Fruit fly (Drosophila melanogaster) whole organism, embryonic: ENCODE results near the gene CG43332.
A peak's percentile ranks its signal among the peaks of the same experiment; 100 is the strongest.

Experiments used
- CG10979 ChIP-seq: fragments of 200-800 bp; sonication (Bioruptor generic); optimal IDR thresholded peaks from 2 replicates; lab custom pipeline; 2018; ENCODE audit warnings: missing biosample characterization, mild to moderate bottlenecking, missing genetic modification characterization, moderate library complexity
- CG11504 ChIP-seq: fragments of 200-800 bp; sonication (Bioruptor generic); optimal IDR thresholded peaks from 3 replicates; lab custom pipeline; 2019; ENCODE audit warnings: missing biosample characterization, mild to moderate bottlenecking, missing genetic modification characterization, moderate library complexity
- CG12744 ChIP-seq: fragments of 200-800 bp; sonication (Bioruptor generic); optimal IDR thresholded peaks from 2 replicates; lab custom pipeline; 2016; ENCODE audit warnings: missing biosample characterization, missing genetic modification characterization
- CG13287 ChIP-seq: fragments of 200-800 bp; sonication (Bioruptor generic); IDR thresholded peaks from 2 replicates; pipeline ENCODE4 v1.3.6; 2022; ENCODE audit warnings: missing biosample characterization, missing genetic modification characterization; ENCODE audit not compliant: partially characterized antibody
- CG1647 ChIP-seq: fragments of 200-800 bp; sonication (Bioruptor generic); optimal IDR thresholded peaks from 3 replicates; lab custom pipeline; 2016; ENCODE audit warnings: missing biosample characterization, missing genetic modification characterization
- CG17385 ChIP-seq: fragments of 200-800 bp; sonication (Bioruptor generic); optimal IDR thresholded peaks from 3 replicates; lab custom pipeline; 2018; ENCODE audit warnings: missing biosample characterization, mild to moderate bottlenecking, missing genetic modification characterization
- CG2199 ChIP-seq: fragments of 200-800 bp; sonication (Bioruptor generic); IDR thresholded peaks from 3 replicates; pipeline ENCODE4 v1.3.6; 2022; ENCODE audit warnings: missing biosample characterization, missing genetic modification characterization
- CG30431 ChIP-seq: fragments of 200-800 bp; sonication (Bioruptor generic); optimal IDR thresholded peaks from 2 replicates; lab custom pipeline; 2017; ENCODE audit warnings: missing biosample characterization, missing genetic modification characterization
- CG32772 ChIP-seq: fragments of 200-800 bp; sonication (Bioruptor generic); IDR thresholded peaks from 2 replicates; pipeline ENCODE4 v1.3.6; 2022; ENCODE audit warnings: missing biosample characterization, missing genetic modification characterization
- CG34376 ChIP-seq: fragments of 200-800 bp; sonication (Bioruptor generic); optimal IDR thresholded peaks from 2 replicates; lab custom pipeline; 2018; ENCODE audit warnings: missing biosample characterization, mild to moderate bottlenecking, missing genetic modification characterization
- CG4282 ChIP-seq: fragments of 200-800 bp; sonication (Bioruptor generic); optimal IDR thresholded peaks from 2 replicates; lab custom pipeline; 2016; ENCODE audit warnings: missing biosample characterization, missing genetic modification characterization
- CG5245 ChIP-seq: fragments of 200-800 bp; sonication (Bioruptor generic); optimal IDR thresholded peaks from 3 replicates; lab custom pipeline; 2016; ENCODE audit warnings: missing biosample characterization, missing genetic modification characterization
- CG6254 ChIP-seq: fragments of 200-800 bp; sonication (Bioruptor generic); optimal IDR thresholded peaks from 3 replicates; lab custom pipeline; 2017; ENCODE audit warnings: mild to moderate bottlenecking, missing biosample characterization, missing genetic modification reagents, missing genetic modification characterization
- CG6765 ChIP-seq: fragments of 200-800 bp; sonication (Bioruptor generic); optimal IDR thresholded peaks from 3 replicates; lab custom pipeline; 2017; ENCODE audit warnings: missing biosample characterization, mild to moderate bottlenecking, missing genetic modification characterization
- CG6791 ChIP-seq: fragments of 200-800 bp; sonication (Bioruptor generic); IDR thresholded peaks from 3 replicates; pipeline ENCODE4 v1.3.6; 2022; ENCODE audit warnings: missing biosample characterization, missing genetic modification characterization; ENCODE audit not compliant: partially characterized antibody
- CG8944 ChIP-seq: fragments of 200-800 bp; sonication (Bioruptor generic); optimal IDR thresholded peaks from 3 replicates; lab custom pipeline; 2016; ENCODE audit warnings: missing biosample characterization, missing genetic modification characterization
- CG9215 ChIP-seq: fragments of 200-800 bp; sonication (Bioruptor generic); IDR thresholded peaks from 2 replicates; pipeline ENCODE4 v1.3.6; 2022; ENCODE audit warnings: missing biosample characterization, missing genetic modification characterization
- CG9797 ChIP-seq: fragments of 200-800 bp; sonication (Bioruptor generic); optimal IDR thresholded peaks from 3 replicates; lab custom pipeline; 2018; ENCODE audit warnings: missing biosample characterization, mild to moderate bottlenecking, missing genetic modification characterization
- CTCF ChIP-seq: fragments of 200-800 bp; sonication (Bioruptor generic); optimal IDR thresholded peaks from 2 replicates; lab custom pipeline; 2017; ENCODE audit warnings: missing biosample characterization, mild to moderate bottlenecking, missing genetic modification characterization, moderate library complexity
- Dek ChIP-seq: fragments of 200-800 bp; sonication (Bioruptor generic); optimal IDR thresholded peaks from 3 replicates; lab custom pipeline; 2019; ENCODE audit warnings: missing biosample characterization, mild to moderate bottlenecking, missing genetic modification characterization, moderate library complexity
- Ets65A ChIP-seq: fragments of 200-800 bp; sonication (Bioruptor generic); peaks from one replicate; lab custom pipeline; 2016; ENCODE audit warnings: missing biosample characterization, missing genetic modification characterization
- Ets97D ChIP-seq: fragments of 200-800 bp; sonication (Bioruptor generic); optimal IDR thresholded peaks from 3 replicates; lab custom pipeline; 2016; ENCODE audit warnings: missing biosample characterization, missing genetic modification characterization
- H15 ChIP-seq: fragments of 200-800 bp; sonication (Bioruptor generic); IDR thresholded peaks from 3 replicates; pipeline ENCODE4 v1.3.6; 2022; ENCODE audit warnings: missing biosample characterization, missing genetic modification characterization
- HmgD ChIP-seq: fragments of 200-800 bp; sonication (Bioruptor generic); optimal IDR thresholded peaks from 3 replicates; lab custom pipeline; 2016; ENCODE audit warnings: missing biosample characterization, missing genetic modification characterization
- Hr3 ChIP-seq: fragments of 200-800 bp; sonication (Bioruptor generic); optimal IDR thresholded peaks from 3 replicates; lab custom pipeline; 2016; ENCODE audit warnings: missing biosample characterization, missing genetic modification characterization
- Hr39 ChIP-seq: fragments of >200 bp; optimal IDR thresholded peaks from 2 replicates; lab custom pipeline; 2017
- NFAT ChIP-seq: fragments of 200-800 bp; sonication (Bioruptor generic); IDR thresholded peaks from 2 replicates; pipeline ENCODE4 v1.3.6; 2022; ENCODE audit warnings: missing biosample characterization, missing genetic modification characterization
- Ptx1 ChIP-seq: fragments of 200-800 bp; sonication (Bioruptor generic); IDR thresholded peaks from 2 replicates; pipeline ENCODE4 v1.3.6; 2022; ENCODE audit warnings: missing biosample characterization, missing genetic modification characterization
- Rfx ChIP-seq: fragments of 200-800 bp; sonication (Bioruptor generic); IDR thresholded peaks from 2 replicates; pipeline ENCODE4 v1.3.6; 2022; ENCODE audit warnings: missing biosample characterization, missing genetic modification characterization
- Sox102F ChIP-seq: fragments of 200-800 bp; sonication (Bioruptor generic); optimal IDR thresholded peaks from 2 replicates; lab custom pipeline; 2018; ENCODE audit warnings: missing biosample characterization, mild to moderate bottlenecking, missing genetic modification characterization, moderate library complexity
- Usf ChIP-seq: fragments of 200-800 bp; sonication (Bioruptor generic); optimal IDR thresholded peaks from 2 replicates; lab custom pipeline; 2017; ENCODE audit warnings: missing genotype, missing biosample characterization, missing genetic modification characterization
- al ChIP-seq: fragments of 200-800 bp; sonication (Bioruptor generic); IDR thresholded peaks from 2 replicates; pipeline ENCODE4 v1.3.6; 2022; ENCODE audit warnings: missing biosample characterization, missing genetic modification characterization
- amos ChIP-seq: fragments of 200-800 bp; sonication (Bioruptor generic); IDR thresholded peaks from 2 replicates; pipeline ENCODE4 v1.3.6; 2022; ENCODE audit warnings: missing biosample characterization, missing genetic modification characterization; ENCODE audit not compliant: partially characterized antibody
- bcd ChIP-seq: fragments of 200-800 bp; sonication (Bioruptor generic); optimal IDR thresholded peaks from 2 replicates; lab custom pipeline; 2017; ENCODE audit warnings: missing biosample characterization, mild to moderate bottlenecking, missing genetic modification characterization
- br ChIP-seq: fragments of >200 bp; optimal IDR thresholded peaks from 2 replicates; lab custom pipeline; 2017
- en ChIP-seq: fragments of 200-800 bp; sonication (Bioruptor generic); optimal IDR thresholded peaks from 2 replicates; lab custom pipeline; 2016; ENCODE audit warnings: missing biosample characterization, missing genetic modification characterization
- fd102C ChIP-seq: fragments of 200-800 bp; sonication (Bioruptor generic); optimal IDR thresholded peaks from 2 replicates; lab custom pipeline; 2018; ENCODE audit warnings: missing biosample characterization, mild to moderate bottlenecking, missing genetic modification characterization, moderate library complexity
- hth ChIP-seq: fragments of >200 bp; optimal IDR thresholded peaks from 2 replicates; lab custom pipeline; 2017; ENCODE audit warnings: inconsistent platforms
- knrl ChIP-seq: fragments of 200-800 bp; sonication (Bioruptor generic); IDR thresholded peaks from 3 replicates; pipeline ENCODE4 v1.3.6; 2022; ENCODE audit warnings: missing biosample characterization, missing genetic modification characterization; ENCODE audit not compliant: partially characterized antibody
- lilli ChIP-seq: fragments of 200-800 bp; sonication (Bioruptor generic); optimal IDR thresholded peaks from 3 replicates; lab custom pipeline; 2016; ENCODE audit warnings: missing biosample characterization, missing genetic modification characterization
- lmd ChIP-seq: fragments of 200-800 bp; sonication (Bioruptor generic); IDR thresholded peaks from 2 replicates; pipeline ENCODE4 v1.3.6; 2022; ENCODE audit warnings: missing biosample characterization, missing genetic modification characterization
- nau ChIP-seq: fragments of 200-800 bp; sonication (Bioruptor generic); optimal IDR thresholded peaks from 3 replicates; lab custom pipeline; 2017; ENCODE audit warnings: missing biosample characterization, mild to moderate bottlenecking, missing genetic modification characterization, missing genetic modification reagents
- nmo ChIP-seq: fragments of 200-800 bp; sonication (Bioruptor generic); optimal IDR thresholded peaks from 2 replicates; lab custom pipeline; 2018; ENCODE audit warnings: missing biosample characterization, mild to moderate bottlenecking, missing genetic modification characterization, moderate library complexity
- pan ChIP-seq, 4 experiments: fragments of >200 bp in 3 of 4; fragments of 200-800 bp in 1 of 4; sonication (Bioruptor generic) in 1 of 4; optimal IDR thresholded peaks in 3 of 4; IDR thresholded peaks in 1 of 4; 2 replicates each; pipeline versions ENCODE4 v1.3.6 to Lab custom; 2017 to 2022; ENCODE audit warnings: missing biosample characterization in 2 of 4, missing genetic modification characterization in 2 of 4, mixed read lengths in 1 of 4
- pita ChIP-seq: fragments of 200-800 bp; sonication (Bioruptor generic); optimal IDR thresholded peaks from 2 replicates; lab custom pipeline; 2017; ENCODE audit warnings: missing biosample characterization, mild to moderate bottlenecking, missing genetic modification characterization
- rib ChIP-seq: fragments of 200-800 bp; sonication (Bioruptor generic); IDR thresholded peaks from 2 replicates; pipeline ENCODE4 v1.3.6; 2022; ENCODE audit warnings: missing biosample characterization, missing genetic modification characterization
- slbo ChIP-seq: fragments of 200-800 bp; sonication (Bioruptor generic); IDR thresholded peaks from 2 replicates; pipeline ENCODE4 v1.3.6; 2022; ENCODE audit warnings: missing biosample characterization, missing genetic modification characterization
- slp2 ChIP-seq: fragments of 200-800 bp; sonication (Bioruptor generic); optimal IDR thresholded peaks from 2 replicates; lab custom pipeline; 2016; ENCODE audit warnings: missing biosample characterization, missing genetic modification characterization
- stwl ChIP-seq: fragments of 200-800 bp; sonication (Bioruptor generic); optimal IDR thresholded peaks from 3 replicates; lab custom pipeline; 2018; ENCODE audit warnings: missing biosample characterization, mild to moderate bottlenecking, missing genetic modification characterization, moderate library complexity
- trem ChIP-seq: fragments of 200-800 bp; optimal IDR thresholded peaks from 3 replicates; lab custom pipeline; 2019; ENCODE audit warnings: missing biosample characterization, mild to moderate bottlenecking, missing genetic modification characterization, moderate library complexity
- ttk ChIP-seq: fragments of 200-800 bp; sonication (Bioruptor generic); IDR thresholded peaks from 2 replicates; pipeline ENCODE4 v2.1.2; 2022; ENCODE audit warnings: missing biosample characterization, missing genetic modification characterization
- unpg ChIP-seq: fragments of 200-800 bp; sonication (Bioruptor generic); optimal IDR thresholded peaks from 3 replicates; lab custom pipeline; 2018; ENCODE audit warnings: missing biosample characterization, mild to moderate bottlenecking, missing genetic modification characterization, moderate library complexity
- zen ChIP-seq: fragments of 200-800 bp; sonication (Bioruptor generic); optimal IDR thresholded peaks from 3 replicates; lab custom pipeline; 2018; ENCODE audit warnings: missing biosample characterization, mild to moderate bottlenecking, missing genetic modification characterization, moderate library complexity

CG43332 gene

DNA sequence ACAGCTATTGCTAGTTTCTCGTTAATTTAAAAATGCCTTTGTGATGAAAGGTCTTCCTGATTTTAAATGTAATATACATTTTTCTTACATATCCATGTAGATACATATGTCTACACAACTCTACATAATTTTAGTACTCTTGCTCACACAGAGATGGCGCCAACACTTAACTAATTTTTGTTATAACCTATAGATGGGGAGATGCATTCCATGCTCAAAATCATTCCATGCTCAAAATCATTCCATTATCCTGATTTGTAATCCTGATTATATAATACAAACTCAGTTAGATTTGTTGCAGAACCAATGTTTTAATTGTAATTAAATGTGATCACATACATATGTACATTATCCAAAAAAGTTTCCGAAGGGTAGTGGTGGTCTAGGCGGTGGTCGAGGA, 2.1 kb downstream of the CG43332 start (continued):
- no peak for TF ChIP-seq CG34376 (GFP tag; lab: Kevin White, UChicago)
- TF ChIP-seq slbo = peak; percentile 51; the same call in 1 of the 2 replicates
- TF ChIP-seq Ets97D (GFP tag; lab: Kevin White, UChicago) = peak; percentile 13
- TF ChIP-seq nmo (GFP tag; lab: Kevin White, UChicago) = peak; percentile 35
- TF ChIP-seq trem = peak; percentile 38
- TF ChIP-seq ttk (GFP tag; lab: Robert Waterston, UW) = no peak
- TF ChIP-seq nau = no peak
- TF ChIP-seq Sox102F (GFP tag; lab: Kevin White, UChicago) = peak; percentile 44
- TF ChIP-seq lmd (GFP tag; lab: Robert Waterston, UW) = 0 out of 2 replicates have a peak, but pooled peaks have one; percentile 4
- TF ChIP-seq slp2 (GFP tag; lab: Kevin White, UChicago) = peak; percentile 11
- peak; percentile 84 for TF ChIP-seq CG10979
- TF ChIP-seq amos (GFP tag; lab: Robert Waterston, UW) = peak; percentile 68
- peak; percentile 56; the same call in 2 of the 3 replicates for TF ChIP-seq knrl (GFP tag; lab: Robert Waterston, UW)
- no peak for TF ChIP-seq CG32772 (GFP tag; lab: Robert Waterston, UW)
- peak; percentile 40; the same call in 1 of the 2 replicates for TF ChIP-seq Ptx1
- TF ChIP-seq lilli (GFP tag; lab: Kevin White, UChicago) = no peak
- TF ChIP-seq CG11504 = peak; percentile 56
- TF ChIP-seq CTCF (GFP tag; lab: Kevin White, UChicago) = peak; percentile 98
- peak; percentile 15 for TF ChIP-seq pita (GFP tag; lab: Kevin White, UChicago)
- peak; percentile 12 for TF ChIP-seq HmgD (GFP tag; lab: Kevin White, UChicago)
- peak; percentile 26; the same call in 1 of the 2 replicates for TF ChIP-seq Rfx (GFP tag; lab: Robert Waterston, UW)
- TF ChIP-seq CG12744 (GFP tag; lab: Kevin White, UChicago) = peak; percentile 19
- peak; percentile 13; the same call in 1 of the 2 replicates for TF ChIP-seq CG13287 (GFP tag; lab: Robert Waterston, UW)
- TF ChIP-seq CG5245 (GFP tag; lab: Kevin White, UChicago) = peak; percentile 14
- no peak for TF ChIP-seq CG6791 (GFP tag; lab: Robert Waterston, UW)
- TF ChIP-seq CG2199 (GFP tag; lab: Robert Waterston, UW) = peak; percentile 77; the same call in 1 of the 3 replicates
- TF ChIP-seq NFAT (GFP tag; lab: Robert Waterston, UW) = 0 out of 2 replicates have a peak, but pooled peaks have one; percentile 10
- TF ChIP-seq Ets65A (GFP tag; lab: Kevin White, UChicago) = peak; percentile 78
- peak; percentile 60 for TF ChIP-seq zen (tag; lab: Kevin White, UChicago)
- TF ChIP-seq br (lab: Kevin White, UChicago) = no peak
- TF ChIP-seq stwl (tag; lab: Kevin White, UChicago) = peak; percentile 89
- no peak for TF ChIP-seq CG9797 (GFP tag; lab: Kevin White, UChicago)
- peak; percentile 16 for TF ChIP-seq CG8944
- TF ChIP-seq, all 482 proteins: peak for 69

- TF ChIP-seq CG1647 (GFP tag; lab: Kevin White, UChicago) (no peak), H15 (GFP tag; lab: Robert Waterston, UW) (no peak), al (GFP tag; lab: Robert Waterston, UW) (no peak), CG30431 (GFP tag; lab: Kevin White, UChicago) (no peak), CG17385 (GFP tag; lab: Kevin White, UChicago) (no peak), hth (lab: Kevin White, UChicago) (no peak), unpg (GFP tag; lab: Kevin White, UChicago) (no peak), CG4282 (GFP tag; lab: Kevin White, UChicago) (no peak), fd102C (GFP tag; lab: Kevin White, UChicago) (no peak), Usf (GFP tag; lab: Kevin White, UChicago) (no peak), Dek (no peak), Hr3 (GFP tag; lab: Kevin White, UChicago) (no peak), CG9215 (GFP tag; lab: Robert Waterston, UW) (0 out of 2 replicates have a peak, but pooled peaks have one; percentile 15), Ets65A (GFP tag; lab: Kevin White, UChicago) (peak; percentile 8), en (GFP tag; lab: Kevin White, UChicago) (no peak), bcd (GFP tag; lab: Kevin White, UChicago) (no peak), CG6254 (GFP tag; lab: Kevin White, UChicago) (no peak), pan (optimal IDR thresholded peaks at IDR 0.05; lab: Kevin White, UChicago) (no peak), pan (GFP tag; optimal IDR thresholded peaks at IDR 0.05 in 1 of 2, IDR thresholded peaks at IDR 0.05 in 1 of 2) (no peak), Hr39 (peak; percentile 51), rib (no peak), CG6765 (GFP tag; lab: Kevin White, UChicago) (no peak)
- TF ChIP-seq, all 482 proteins: peak for 3
Measured at dm6 chr2L:14157993-14158392, 5.0 kb downstream of the CG43332 start.
